Worm (Caenorhabditis elegans) whole organism, L4 larva: ENCODE data around the gene T05H10.4.

Source experiments
- F10B5.3 ChIP-seq: sonication (generic microtip); optimal IDR thresholded peaks from 2 replicates; lab custom pipeline; 2016; ENCODE audit warnings: mild to moderate bottlenecking, missing genetic modification characterization, missing compliant biosample characterization
- F26F4.8 ChIP-seq: fragments of 200-800 bp; sonication (Bioruptor generic); conservative IDR thresholded peaks from 2 replicates; pipeline ENCODE4 v1.3.6; 2022; ENCODE audit warnings: missing genetic modification characterization, missing compliant biosample characterization
- R02D3.7 ChIP-seq: fragments of 150-350 bp; sonication (generic microtip); optimal IDR thresholded peaks from 3 replicates; lab custom pipeline; 2014; ENCODE audit warnings: missing biosample characterization, missing genetic modification characterization
- Y75B8A.6 ChIP-seq: fragments of 200-800 bp; sonication (Bioruptor generic); IDR thresholded peaks from 2 replicates; pipeline ENCODE4 v1.3.6; 2022; ENCODE audit warnings: missing genetic modification reagents, missing genetic modification characterization, missing compliant biosample characterization
- ZK337.2 ChIP-seq: fragments of 200-800 bp; sonication (Bioruptor generic); IDR thresholded peaks from 2 replicates; pipeline ENCODE4 v1.3.6; 2022; ENCODE audit warnings: missing genetic modification reagents, missing genetic modification characterization, missing compliant biosample characterization
- aha-1 ChIP-seq: fragments of 150-350 bp; peaks from one replicate; lab custom pipeline; 2014; ENCODE audit warnings: missing biosample characterization, missing genetic modification characterization
- attf-4 ChIP-seq: sonication (generic microtip); optimal IDR thresholded peaks from 3 replicates; lab custom pipeline; 2017; ENCODE audit warnings: missing biosample characterization, missing genetic modification characterization
- ceh-20 ChIP-seq: fragments of 200-800 bp; sonication (Bioruptor generic); IDR thresholded peaks from 2 replicates; pipeline ENCODE4 v1.3.6; 2022; ENCODE audit warnings: missing genetic modification reagents, missing genetic modification characterization, missing compliant biosample characterization
- ces-1 ChIP-seq: fragments of 150-350 bp; sonication (generic microtip); optimal IDR thresholded peaks from 4 replicates; lab custom pipeline; 2014; ENCODE audit warnings: missing biosample characterization, missing genetic modification reagents, missing genetic modification characterization
- daf-19 ChIP-seq: fragments of 200-800 bp; sonication (Bioruptor generic); conservative IDR thresholded peaks from 2 replicates; pipeline ENCODE4 v1.3.6; 2022; ENCODE audit warnings: missing genetic modification characterization, missing compliant biosample characterization
- dmd-6 ChIP-seq: fragments of 200-800 bp; sonication (Bioruptor generic); IDR thresholded peaks from 2 replicates; pipeline ENCODE4 v1.3.6; 2022; ENCODE audit warnings: missing genetic modification reagents, missing genetic modification characterization, missing compliant biosample characterization
- dmd-8 ChIP-seq: fragments of 200-800 bp; sonication (Bioruptor generic); IDR thresholded peaks from 2 replicates; pipeline ENCODE4 v1.3.6; 2022; ENCODE audit warnings: missing genetic modification characterization, missing compliant biosample characterization
- dmd-9 ChIP-seq: fragments of 200-800 bp; sonication (Bioruptor generic); IDR thresholded peaks from 2 replicates; pipeline ENCODE4 v1.3.6; 2022; ENCODE audit warnings: missing genetic modification reagents, missing genetic modification characterization, missing compliant biosample characterization
- dpl-1 ChIP-seq: fragments of 150-350 bp; optimal IDR thresholded peaks from 2 replicates; lab custom pipeline; 2014; ENCODE audit warnings: missing biosample characterization, missing genetic modification reagents, missing genetic modification characterization
- egl-27 ChIP-seq: sonication (generic microtip); optimal IDR thresholded peaks from 3 replicates; lab custom pipeline; 2017; ENCODE audit warnings: missing biosample characterization, missing genetic modification reagents, missing genetic modification characterization
- fkh-10 ChIP-seq: fragments of 150-350 bp; optimal IDR thresholded peaks from 2 replicates; lab custom pipeline; 2014; ENCODE audit warnings: missing biosample characterization, missing genetic modification reagents, missing genetic modification characterization
- hif-1 ChIP-seq, 2 experiments: sonication (generic microtip); optimal IDR thresholded peaks; 2 replicates each; lab custom pipeline; 2016 to 2017; ENCODE audit warnings: missing compliant biosample characterization in 2 of 2, missing genetic modification characterization in 2 of 2, missing genetic modification reagents in 2 of 2, missing genotype in 2 of 2, mild to moderate bottlenecking in 1 of 2
- hlh-30 ChIP-seq: sonication (generic microtip); optimal IDR thresholded peaks from 2 replicates; lab custom pipeline; 2017; ENCODE audit warnings: antibody characterized with exemption, mild to moderate bottlenecking, missing genetic modification characterization, missing compliant biosample characterization; ENCODE audit not compliant: insufficient read depth
- hmg-1.1 ChIP-seq: fragments of 200-800 bp; sonication (Bioruptor generic); IDR thresholded peaks from 2 replicates; pipeline ENCODE4 v1.3.6; 2022; ENCODE audit warnings: missing genetic modification reagents, missing genetic modification characterization, missing compliant biosample characterization
- lim-7 ChIP-seq: fragments of 200-800 bp; sonication (Bioruptor generic); IDR thresholded peaks from 2 replicates; pipeline ENCODE4 v1.3.6; 2022; ENCODE audit warnings: missing genetic modification characterization, missing compliant biosample characterization
- lin-1 ChIP-seq: fragments of 200-800 bp; sonication (Bioruptor generic); IDR thresholded peaks from 2 replicates; pipeline ENCODE4 v1.3.6; 2022; ENCODE audit warnings: missing genetic modification reagents, missing genetic modification characterization, missing compliant biosample characterization
- lin-13 ChIP-seq: fragments of 150-350 bp; optimal IDR thresholded peaks from 2 replicates; lab custom pipeline; 2014; ENCODE audit warnings: missing biosample characterization, missing genetic modification reagents, missing genetic modification characterization
- lin-15B ChIP-seq: fragments of 150-350 bp; sonication (generic microtip); optimal IDR thresholded peaks from 3 replicates; lab custom pipeline; 2014; ENCODE audit warnings: missing biosample characterization, missing genetic modification characterization
- lin-38 ChIP-seq: fragments of 200-800 bp; sonication (Bioruptor generic); IDR thresholded peaks from 2 replicates; pipeline ENCODE4 v1.3.6; 2022; ENCODE audit warnings: missing genetic modification reagents, missing genetic modification characterization, missing compliant biosample characterization
- mdt-29 ChIP-seq: fragments of 200-800 bp; sonication (Bioruptor generic); IDR thresholded peaks from 2 replicates; pipeline ENCODE4 v1.3.6; 2022; ENCODE audit warnings: missing genetic modification reagents, missing genetic modification characterization, missing compliant biosample characterization
- mep-1 ChIP-seq: fragments of 150-350 bp; sonication (generic microtip); optimal IDR thresholded peaks from 3 replicates; lab custom pipeline; 2014; ENCODE audit warnings: missing biosample characterization, missing genetic modification characterization
- mes-2 ChIP-seq: sonication (generic microtip); optimal IDR thresholded peaks from 2 replicates; lab custom pipeline; 2016; ENCODE audit warnings: missing genotype, mild to moderate bottlenecking, missing genetic modification characterization, missing compliant biosample characterization; ENCODE audit not compliant: poor library complexity, severe bottlenecking
- mxl-2 ChIP-seq: fragments of 200-800 bp; sonication (Bioruptor generic); conservative IDR thresholded peaks from 2 replicates; pipeline ENCODE4 v1.3.6; 2022; ENCODE audit warnings: missing genetic modification reagents, missing genetic modification characterization, missing compliant biosample characterization
- nhr-102 ChIP-seq: sonication (generic microtip); optimal IDR thresholded peaks from 2 replicates; lab custom pipeline; 2016; ENCODE audit warnings: mild to moderate bottlenecking, missing genetic modification characterization, moderate library complexity, missing compliant biosample characterization
- nhr-11 ChIP-seq: fragments of 150-350 bp; optimal IDR thresholded peaks from 2 replicates; lab custom pipeline; 2014; ENCODE audit warnings: missing biosample characterization, missing genetic modification characterization
- nhr-111 ChIP-seq: fragments of 200-800 bp; sonication (Bioruptor generic); optimal IDR thresholded peaks from 2 replicates; lab custom pipeline; 2018; ENCODE audit warnings: mild to moderate bottlenecking, missing genetic modification characterization, missing compliant biosample characterization
- nhr-25 ChIP-seq: sonication (generic microtip); optimal IDR thresholded peaks from 2 replicates; lab custom pipeline; 2017; ENCODE audit warnings: missing genetic modification characterization, mild to moderate bottlenecking, missing compliant biosample characterization, antibody characterized with exemption, moderate library complexity, borderline replicate concordance; ENCODE audit not compliant: insufficient read depth
- nhr-6 ChIP-seq: fragments of 150-350 bp; optimal IDR thresholded peaks from 2 replicates; lab custom pipeline; 2014; ENCODE audit warnings: missing biosample characterization, missing genetic modification characterization
- nhr-76 ChIP-seq: fragments of 150-350 bp; optimal IDR thresholded peaks from 2 replicates; lab custom pipeline; 2014; ENCODE audit warnings: missing biosample characterization, missing genetic modification characterization
- php-3 ChIP-seq: fragments of 200-800 bp; sonication (Bioruptor generic); IDR thresholded peaks from 2 replicates; pipeline ENCODE4 v1.3.6; 2022; ENCODE audit warnings: missing genetic modification reagents, missing genetic modification characterization, missing compliant biosample characterization
- pqm-1 ChIP-seq: sonication (generic microtip); optimal IDR thresholded peaks from 2 replicates; lab custom pipeline; 2017; ENCODE audit warnings: missing biosample characterization, missing genetic modification characterization
- rbr-2 ChIP-seq: sonication (generic microtip); optimal IDR thresholded peaks from 2 replicates; lab custom pipeline; 2016; ENCODE audit warnings: missing genotype, missing genetic modification characterization, missing compliant biosample characterization
- snpc-1.2 ChIP-seq: fragments of 200-800 bp; sonication (Bioruptor generic); IDR thresholded peaks from 2 replicates; pipeline ENCODE4 v1.3.6; 2022; ENCODE audit warnings: missing genetic modification reagents, missing genetic modification characterization, missing compliant biosample characterization
- unc-62 ChIP-seq, 3 experiments: fragments of 150-350 bp in 1 of 3; sonication (generic microtip); optimal IDR thresholded peaks in 2 of 3; peaks in 1 of 3; 1 replicate in 1 of 3; 2 replicates in 2 of 3; lab custom pipeline; 2014 to 2017; ENCODE audit warnings: missing biosample characterization in 3 of 3, missing genetic modification characterization in 3 of 3, missing genetic modification reagents in 3 of 3, missing genotype in 1 of 3
- vab-7 ChIP-seq: fragments of 200-800 bp; sonication (Bioruptor generic); IDR thresholded peaks from 2 replicates; pipeline ENCODE4 v1.3.6; 2022; ENCODE audit warnings: missing genetic modification reagents, missing genetic modification characterization, missing compliant biosample characterization
- zfp-3 ChIP-seq: fragments of 200-800 bp; sonication (Bioruptor generic); conservative IDR thresholded peaks from 2 replicates; pipeline ENCODE4 v1.3.6; 2022; ENCODE audit warnings: missing genetic modification reagents, missing genetic modification characterization, missing compliant biosample characterization
- zip-11 ChIP-seq: fragments of 200-800 bp; sonication (Bioruptor generic); IDR thresholded peaks from 2 replicates; pipeline ENCODE4 v1.3.6; 2022; ENCODE audit warnings: missing genetic modification characterization, missing compliant biosample characterization
- ztf-11 ChIP-seq: fragments of 150-350 bp; optimal IDR thresholded peaks from 2 replicates; lab custom pipeline; 2014; ENCODE audit warnings: missing biosample characterization, missing genetic modification characterization

Gene T05H10.4

DNA sequence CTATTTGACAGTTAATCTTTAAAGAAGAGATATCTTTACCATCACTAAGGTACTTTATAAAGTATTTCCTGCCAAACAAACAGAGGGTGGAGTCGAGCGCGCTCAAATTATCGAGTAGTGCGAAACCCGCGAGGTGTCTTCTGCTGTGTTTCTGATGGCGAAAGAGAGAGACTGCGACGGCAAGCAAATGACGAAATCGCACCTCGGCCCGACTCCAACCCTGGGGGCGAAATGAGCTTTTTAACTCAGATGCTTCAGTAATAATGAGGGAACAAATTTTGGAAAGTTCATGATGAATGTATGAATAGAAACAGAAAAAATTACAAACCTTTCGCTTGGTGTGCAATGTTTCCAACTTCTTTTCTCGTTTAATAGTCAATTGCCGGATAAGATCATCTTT, 38.6 kb downstream of the T05H10.4 start (continued):
- TF ChIP-seq F26F4.8 (no peak), nhr-111 (GFP tag; lab: Kevin White, UChicago) (no peak), fkh-10 (no peak), hmg-1.1 (GFP tag; lab: Robert Waterston, UW) (0 out of 2 replicates have a peak, but pooled peaks have one; percentile 53), ceh-20 (no peak), unc-62 (GFP tag; optimal IDR thresholded peaks at IDR 0.05 in 1 of 2; lab: Kevin White, UChicago) (peak in 1 of 2 experiments; percentile 19), unc-62 (tag; optimal IDR thresholded peaks at IDR 0.05; lab: Kevin White, UChicago) (no peak), attf-4 (tag; lab: Kevin White, UChicago) (no peak), lin-38 (GFP tag; lab: Robert Waterston, UW) (peak; percentile 71), dmd-9 (no peak), egl-27 (tag; lab: Kevin White, UChicago) (no peak), Y75B8A.6 (GFP tag; lab: Robert Waterston, UW) (no peak), pqm-1 (tag; lab: Kevin White, UChicago) (peak; percentile 39), lin-13 (GFP tag; lab: Kevin White, UChicago) (peak; percentile 45), mxl-2 (GFP tag; lab: Robert Waterston, UW) (no peak), dmd-8 (GFP tag; lab: Robert Waterston, UW) (no peak), R02D3.7 (no peak), php-3 (GFP tag; lab: Robert Waterston, UW) (no peak; the same call in 1 of the 2 replicates), nhr-6 (tag; lab: Kevin White, UChicago) (peak; percentile 10), mes-2 (tag; lab: Kevin White, UChicago) (peak; percentile 77), lin-1 (GFP tag; lab: Robert Waterston, UW) (no peak), lim-7 (GFP tag; lab: Robert Waterston, UW) (no peak), rbr-2 (tag; lab: Kevin White, UChicago) (peak; percentile 23), mep-1 (peak; percentile 75), dpl-1 (GFP tag; lab: Kevin White, UChicago) (peak; percentile 19), zip-11 (GFP tag; lab: Robert Waterston, UW) (no peak), snpc-1.2 (GFP tag; lab: Robert Waterston, UW) (peak; percentile 76)
- TF ChIP-seq, all 104 proteins: peak for 30

DNA sequence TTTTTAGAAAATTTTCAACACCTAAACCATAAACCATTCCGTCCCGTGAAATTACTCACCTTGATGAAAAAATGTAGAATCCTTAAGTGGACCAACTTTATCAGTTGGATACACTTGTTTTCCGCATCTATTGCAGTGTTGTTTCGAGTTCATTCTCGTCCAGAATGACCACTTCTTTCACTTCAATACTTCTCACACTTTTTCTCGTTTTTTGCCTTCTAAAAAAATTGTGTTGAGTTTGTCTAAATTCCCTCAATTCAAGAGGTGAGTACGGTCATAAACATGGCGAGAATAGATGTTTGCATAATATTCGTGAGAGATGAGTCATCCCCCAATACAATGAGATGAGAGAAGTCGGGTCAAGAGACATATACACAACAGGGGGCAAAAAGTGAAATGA, 39.6 kb downstream of the T05H10.4 start, which contains the start of gene ltd-1:
ltd-1 (minus strand) TSS at position 218 of the 400 bp plus-strand sequence.
- no peak for TF ChIP-seq nhr-111 (GFP tag; lab: Kevin White, UChicago)
- TF ChIP-seq aha-1 (tag; lab: Kevin White, UChicago) = peak; percentile 58
- TF ChIP-seq, all 104 proteins: peak for 1

DNA sequence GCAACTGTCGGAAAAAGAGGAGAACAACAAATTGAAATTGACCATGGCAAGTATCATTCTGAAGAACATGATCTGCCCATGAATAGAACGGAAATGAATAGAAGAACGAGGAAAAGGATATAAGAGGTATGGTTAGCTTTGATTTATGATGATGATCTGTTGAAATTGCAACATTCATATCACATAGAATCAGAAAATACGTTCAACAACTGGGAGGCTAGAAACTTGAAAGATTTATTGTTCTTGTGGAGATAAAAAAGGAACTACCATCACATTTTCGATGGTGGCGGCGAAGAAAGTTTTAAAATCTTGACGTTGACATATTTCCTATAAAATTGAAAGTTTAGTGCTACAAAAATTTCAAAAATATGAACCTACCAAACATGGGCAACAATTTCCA, 40.3 kb downstream of the T05H10.4 start:
- TF ChIP-seq aha-1 (tag; lab: Kevin White, UChicago) (peak; percentile 93), Y75B8A.6 (GFP tag; lab: Robert Waterston, UW) (no peak), ZK337.2 (no peak), daf-19 (GFP tag; lab: Robert Waterston, UW) (no peak), ces-1 (GFP tag; lab: Kevin White, UChicago) (no peak)

DNA sequence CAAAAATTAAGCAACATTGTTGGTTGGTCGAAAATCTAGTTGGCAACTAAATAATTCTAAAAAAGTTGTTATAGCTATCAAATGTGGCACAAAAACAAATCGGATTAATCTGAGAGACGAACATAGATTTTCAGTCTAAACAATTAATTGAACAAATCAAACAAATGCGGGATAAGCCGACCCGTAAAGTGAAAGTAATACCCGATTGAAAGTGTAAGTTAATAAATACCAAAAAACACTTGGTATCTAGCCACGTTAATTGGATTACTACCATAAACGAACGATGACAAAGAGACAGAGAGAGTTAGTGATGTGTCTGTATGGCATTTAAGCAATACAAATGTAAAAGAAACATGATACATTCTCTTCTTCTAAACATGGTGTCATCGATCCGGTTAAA, 41.0 kb downstream of the T05H10.4 start:
- no peak for TF ChIP-seq dpl-1 (GFP tag; lab: Kevin White, UChicago)

DNA sequence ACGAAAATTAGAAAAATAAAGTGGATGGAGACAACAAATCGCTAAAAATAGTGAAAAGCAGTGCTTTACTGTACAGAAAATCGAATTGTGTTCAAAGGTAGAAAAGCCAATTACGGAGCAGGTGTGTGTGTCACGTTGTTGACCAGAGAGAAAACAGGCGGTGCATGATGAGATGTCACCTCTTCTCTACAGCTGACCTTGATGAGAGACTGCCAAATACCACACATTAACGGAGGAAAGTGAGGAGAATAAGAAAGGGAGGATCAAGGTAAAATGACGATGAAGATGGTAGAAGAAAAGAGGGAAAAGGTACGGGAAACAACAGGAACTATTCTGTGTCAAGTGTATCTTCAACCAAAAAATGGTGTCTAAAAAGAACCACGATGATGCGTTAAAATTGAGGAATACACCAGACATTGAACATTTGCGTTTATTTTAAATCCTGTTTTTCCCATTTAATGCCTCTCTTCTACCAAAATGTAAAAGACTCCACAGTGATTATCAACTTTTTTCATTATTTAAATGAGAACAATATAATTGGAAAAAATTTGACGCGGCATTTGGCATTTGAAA, 46.3 kb downstream of the T05H10.4 start:
- TF ChIP-seq F10B5.3 (tag; lab: Kevin White, UChicago) = no peak
- no peak for TF ChIP-seq nhr-76 (tag; lab: Kevin White, UChicago)
- no peak for TF ChIP-seq ztf-11
- no peak for TF ChIP-seq zfp-3 (GFP tag; lab: Robert Waterston, UW)
- TF ChIP-seq nhr-102 = no peak
- TF ChIP-seq nhr-25 = peak; percentile 59
- TF ChIP-seq unc-62 (GFP tag; optimal IDR thresholded peaks at IDR 0.05 in 1 of 2; lab: Kevin White, UChicago) = peak in 1 of 2 experiments; percentile 83
- TF ChIP-seq unc-62 (tag; optimal IDR thresholded peaks at IDR 0.05; lab: Kevin White, UChicago) = no peak
- no peak for TF ChIP-seq dmd-6 (GFP tag; lab: Robert Waterston, UW)
- TF ChIP-seq lin-15B (tag; lab: Kevin White, UChicago) = no peak
- no peak for TF ChIP-seq lin-13 (GFP tag; lab: Kevin White, UChicago)
- TF ChIP-seq hif-1 (tag; optimal IDR thresholded peaks at IDR 0.05; lab: Kevin White, UChicago) = no peak
- TF ChIP-seq mdt-29 (GFP tag; lab: Robert Waterston, UW) = no peak
- TF ChIP-seq nhr-11 (tag; lab: Kevin White, UChicago) = no peak
- TF ChIP-seq vab-7 = no peak
- TF ChIP-seq hlh-30 (tag; lab: Kevin White, UChicago) = peak; percentile 43
